Fruit fly (Drosophila melanogaster) whole organism, wandering third instar larva: ENCODE data around the gene CG10165.
A peak's percentile ranks its signal among the peaks of the same experiment; 100 is the strongest.

Experiments
- Abd-B ChIP-seq: fragments of >200 bp; optimal IDR thresholded peaks from 2 replicates; lab custom pipeline; 2017; ENCODE audit warnings: missing biosample characterization, missing genetic modification characterization
- CG32264 ChIP-seq: fragments of 200-800 bp; sonication (Bioruptor generic); optimal IDR thresholded peaks from 2 replicates; lab custom pipeline; 2016; ENCODE audit warnings: missing biosample characterization, missing genetic modification characterization
- CG9705 ChIP-seq: fragments of 200-800 bp; sonication (Bioruptor generic); optimal IDR thresholded peaks from 2 replicates; lab custom pipeline; 2018; ENCODE audit warnings: missing biosample characterization, mild to moderate bottlenecking, missing genetic modification characterization
- CrebA ChIP-seq: fragments of 200-800 bp; sonication (Bioruptor generic); optimal IDR thresholded peaks from 2 replicates; lab custom pipeline; 2016; ENCODE audit warnings: missing biosample characterization, mild to moderate bottlenecking, missing genetic modification characterization, borderline replicate concordance
- Dfd ChIP-seq: fragments of >200 bp; optimal IDR thresholded peaks from 2 replicates; lab custom pipeline; 2017; ENCODE audit warnings: missing biosample characterization, missing genetic modification characterization
- Dif ChIP-seq: fragments of 200-275, 200-300 bp; sonication (Bioruptor generic); optimal IDR thresholded peaks from 2 replicates; lab custom pipeline; 2018; ENCODE audit warnings: missing biosample characterization, missing genetic modification characterization; ENCODE audit not compliant: partially characterized antibody
- GATAd ChIP-seq: sonication (Bioruptor generic); optimal IDR thresholded peaks from 2 replicates; lab custom pipeline; 2016; ENCODE audit warnings: missing biosample characterization, missing genetic modification characterization
- HLH106 ChIP-seq: fragments of 200-800 bp; optimal IDR thresholded peaks from 3 replicates; lab custom pipeline; 2019; ENCODE audit warnings: missing biosample characterization, mild to moderate bottlenecking, missing genetic modification characterization, moderate library complexity
- Hnf4 ChIP-seq: fragments of 200-800 bp; sonication (Bioruptor generic); optimal IDR thresholded peaks from 2 replicates; lab custom pipeline; 2016; ENCODE audit warnings: missing biosample characterization, mild to moderate bottlenecking, missing genetic modification characterization
- Hr78 ChIP-seq: fragments of >200 bp; optimal IDR thresholded peaks from 2 replicates; lab custom pipeline; 2017; ENCODE audit warnings: missing biosample characterization, missing genetic modification characterization
- Hr83 ChIP-seq: fragments of 200-300 bp; sonication (Bioruptor generic); optimal IDR thresholded peaks from 2 replicates; lab custom pipeline; 2016; ENCODE audit warnings: missing biosample characterization, mild to moderate bottlenecking, missing genetic modification characterization, moderate library complexity; ENCODE audit not compliant: poor library complexity, severe bottlenecking
- Jra ChIP-seq: sonication (Bioruptor generic); optimal IDR thresholded peaks from 2 replicates; lab custom pipeline; 2016; ENCODE audit warnings: missing biosample characterization, missing genetic modification characterization
- Mio ChIP-seq: sonication (Bioruptor generic); optimal IDR thresholded peaks from 2 replicates; lab custom pipeline; 2016; ENCODE audit warnings: missing biosample characterization, missing genetic modification characterization
- Myc ChIP-seq: fragments of >200 bp; optimal IDR thresholded peaks from 2 replicates; lab custom pipeline; 2017
- N ChIP-seq: fragments of >200 bp; optimal IDR thresholded peaks from 2 replicates; lab custom pipeline; 2018; ENCODE audit warnings: missing biosample characterization, missing external identifiers, missing genetic modification characterization
- OdsH ChIP-seq: fragments of 200-800 bp; sonication (Bioruptor generic); optimal IDR thresholded peaks from 2 replicates; lab custom pipeline; 2016; ENCODE audit warnings: missing biosample characterization, mild to moderate bottlenecking, missing genetic modification characterization
- Rel ChIP-seq, 2 experiments: fragments of 200-800 bp; sonication (Bioruptor generic) in 1 of 2; optimal IDR thresholded peaks; 2 replicates in 1 of 2; 3 replicates in 1 of 2; lab custom pipeline; 2016 to 2019; ENCODE audit warnings: mild to moderate bottlenecking in 2 of 2, missing biosample characterization in 2 of 2, missing genetic modification characterization in 2 of 2, moderate library complexity in 1 of 2
- Sp1 ChIP-seq: fragments of 200-800 bp; sonication (Bioruptor generic); optimal IDR thresholded peaks from 3 replicates; lab custom pipeline; 2019; ENCODE audit warnings: missing biosample characterization, mild to moderate bottlenecking, missing genetic modification characterization, moderate library complexity
- Vsx2 ChIP-seq: fragments of 200-300, 225-300 bp; sonication (Bioruptor generic); optimal IDR thresholded peaks from 2 replicates; lab custom pipeline; 2018; ENCODE audit warnings: missing biosample characterization, missing genetic modification characterization; ENCODE audit not compliant: partially characterized antibody
- br ChIP-seq: fragments of 200-800 bp; sonication (Bioruptor generic); optimal IDR thresholded peaks from 2 replicates; lab custom pipeline; 2016; ENCODE audit warnings: missing biosample characterization, missing genetic modification characterization
- brk ChIP-seq: fragments of 200-800 bp; sonication (Bioruptor generic); optimal IDR thresholded peaks from 2 replicates; lab custom pipeline; 2016; ENCODE audit warnings: missing biosample characterization, mild to moderate bottlenecking, missing genetic modification characterization
- dl ChIP-seq, 2 experiments: fragments of 175-275, 200-275 bp in 1 of 2; fragments of 200-275 bp in 1 of 2; sonication (Bioruptor generic); optimal IDR thresholded peaks; lab custom pipeline; 2018; ENCODE audit warnings: mild to moderate bottlenecking in 2 of 2, missing biosample characterization in 2 of 2, missing genetic modification characterization in 2 of 2, moderate library complexity in 2 of 2; ENCODE audit not compliant: partially characterized antibody in 2 of 2, insufficient read depth in 1 of 2
- dmrt93B ChIP-seq: fragments of 200-800 bp; sonication (Bioruptor generic); optimal IDR thresholded peaks from 2 replicates; lab custom pipeline; 2018; ENCODE audit warnings: missing biosample characterization, mild to moderate bottlenecking, missing genetic modification characterization
- dsf ChIP-seq: sonication (Bioruptor generic); optimal IDR thresholded peaks from 2 replicates; lab custom pipeline; 2016; ENCODE audit warnings: missing biosample characterization, missing genetic modification characterization, borderline replicate concordance
- ey ChIP-seq: fragments of 200-800 bp; sonication (Bioruptor generic); optimal IDR thresholded peaks from 2 replicates; lab custom pipeline; 2016; ENCODE audit warnings: missing biosample characterization, missing genetic modification characterization
- foxo ChIP-seq, 2 experiments: fragments of 200-800 bp; sonication (Bioruptor generic); optimal IDR thresholded peaks; 2 replicates in 1 of 2; 3 replicates in 1 of 2; lab custom pipeline; 2016 to 2017; ENCODE audit warnings: missing biosample characterization in 2 of 2, missing genetic modification characterization in 2 of 2
- fru ChIP-seq: fragments of 200-800 bp; sonication (Bioruptor generic); optimal IDR thresholded peaks from 3 replicates; lab custom pipeline; 2016; ENCODE audit warnings: missing biosample characterization, mild to moderate bottlenecking, missing genetic modification characterization
- h ChIP-seq: fragments of 200-800 bp; sonication (Bioruptor generic); optimal IDR thresholded peaks from 3 replicates; lab custom pipeline; 2016; ENCODE audit warnings: missing biosample characterization, mild to moderate bottlenecking, missing genetic modification characterization
- jim ChIP-seq: fragments of 175-275, 200-325 bp; sonication (Bioruptor generic); optimal IDR thresholded peaks from 2 replicates; lab custom pipeline; 2016; ENCODE audit warnings: missing biosample characterization, mild to moderate bottlenecking, missing genetic modification characterization
- lola ChIP-seq: fragments of >200 bp; optimal IDR thresholded peaks from 2 replicates; lab custom pipeline; 2017; ENCODE audit warnings: missing biosample characterization, missing genetic modification characterization
- pan ChIP-seq: fragments of >200 bp; optimal IDR thresholded peaks from 2 replicates; lab custom pipeline; 2017
- psq ChIP-seq: fragments of 200-800 bp; sonication (Bioruptor generic); optimal IDR thresholded peaks from 3 replicates; lab custom pipeline; 2017; ENCODE audit warnings: missing biosample characterization, mild to moderate bottlenecking, missing genetic modification characterization, moderate library complexity
- rgr ChIP-seq: fragments of 200-800 bp; sonication (Bioruptor generic); optimal IDR thresholded peaks from 3 replicates; lab custom pipeline; 2016; ENCODE audit warnings: missing biosample characterization, mild to moderate bottlenecking, missing genetic modification characterization
- sage ChIP-seq: fragments of 200-800 bp; sonication (Bioruptor generic); optimal IDR thresholded peaks from 2 replicates; lab custom pipeline; 2016; ENCODE audit warnings: missing biosample characterization, mild to moderate bottlenecking, missing genetic modification characterization
- sv ChIP-seq: fragments of 200-800 bp; sonication (Bioruptor generic); optimal IDR thresholded peaks from 3 replicates; lab custom pipeline; 2016; ENCODE audit warnings: missing biosample characterization, missing genetic modification characterization
- tai ChIP-seq: sonication (Bioruptor generic); optimal IDR thresholded peaks from 2 replicates; lab custom pipeline; 2016; ENCODE audit warnings: missing biosample characterization, missing genetic modification characterization
- usp ChIP-seq: fragments of >200 bp; optimal IDR thresholded peaks from 2 replicates; lab custom pipeline; 2017; ENCODE audit warnings: missing biosample characterization, missing genetic modification characterization
- woc ChIP-seq: sonication (Bioruptor generic); optimal IDR thresholded peaks from 2 replicates; lab custom pipeline; 2016; ENCODE audit warnings: missing biosample characterization, mild to moderate bottlenecking, missing genetic modification characterization

Gene CG10165

dm6 chr2L:19530092-19530491 is at the start of gene CG10165:
Gene CG10165 (minus strand): TSS chr2L:19530305.
- TF ChIP-seq usp (GFP tag; lab: Kevin White, UChicago) (no peak), h (GFP tag; lab: Kevin White, UChicago) (peak; percentile 37), fru (GFP tag; lab: Kevin White, UChicago) (peak; percentile 91), Hr83 (GFP tag; lab: Kevin White, UChicago) (peak; percentile 26)

- no peak for TF ChIP-seq CG32264
- TF ChIP-seq woc (GFP tag; lab: Kevin White, UChicago), result peak; percentile 61
- TF ChIP-seq dsf, result peak; percentile 44
- TF ChIP-seq rgr (GFP tag; lab: Kevin White, UChicago), result peak; percentile 48
- peak; percentile 23 for TF ChIP-seq ey
- no peak for TF ChIP-seq GATAd (GFP tag; lab: Kevin White, UChicago)
- TF ChIP-seq tai, result no peak
- no peak for TF ChIP-seq jim (GFP tag; lab: Kevin White, UChicago)
- no peak for TF ChIP-seq Dif
- no peak for TF ChIP-seq usp (GFP tag; lab: Kevin White, UChicago)
- no peak for TF ChIP-seq Mio
- TF ChIP-seq HLH106, result peak; percentile 72
- TF ChIP-seq CG9705, result peak; percentile 3
- TF ChIP-seq foxo (GFP tag; optimal IDR thresholded peaks at IDR 0.05; lab: Kevin White, UChicago), result peak in 1 of 2 experiments; percentile 69
- no peak for TF ChIP-seq dl (GFP tag; optimal IDR thresholded peaks at IDR 0.05; lab: Kevin White, UChicago; ENCODE audit: insufficient read depth in 1 of 2, partially characterized antibody in 2 of 2)
- no peak for TF ChIP-seq pan (lab: Kevin White, UChicago)
- TF ChIP-seq Hr83 (GFP tag; lab: Kevin White, UChicago), result peak; percentile 39
- TF ChIP-seq N (GFP tag; lab: Kevin White, UChicago), result no peak
- TF ChIP-seq Jra (GFP tag; lab: Kevin White, UChicago), result peak; percentile 2
- no peak for TF ChIP-seq Vsx2 (GFP tag; lab: Kevin White, UChicago)
- TF ChIP-seq Sp1 (GFP tag; lab: Kevin White, UChicago), result peak; percentile 41
- no peak for TF ChIP-seq Dfd (GFP tag; lab: Kevin White, UChicago)
- no peak for TF ChIP-seq Abd-B (GFP tag; lab: Kevin White, UChicago)
- TF ChIP-seq lola, result no peak
- TF ChIP-seq brk (GFP tag; lab: Kevin White, UChicago), result no peak
- TF ChIP-seq h (GFP tag; lab: Kevin White, UChicago), result peak; percentile 60
- TF ChIP-seq OdsH (GFP tag; lab: Kevin White, UChicago), result peak; percentile 16
- no peak for TF ChIP-seq sage (GFP tag; lab: Kevin White, UChicago)
- no peak for TF ChIP-seq Rel (GFP tag; optimal IDR thresholded peaks at IDR 0.05; lab: Kevin White, UChicago)
- TF ChIP-seq Rel (tag; optimal IDR thresholded peaks at IDR 0.05; lab: Kevin White, UChicago), result no peak
- TF ChIP-seq sv (GFP tag; lab: Kevin White, UChicago), result no peak
- no peak for TF ChIP-seq Hnf4
- no peak for TF ChIP-seq CrebA (GFP tag; lab: Kevin White, UChicago)
- TF ChIP-seq Myc, result peak; percentile 75
- TF ChIP-seq psq (GFP tag; lab: Kevin White, UChicago), result peak; percentile 36
- TF ChIP-seq fru (GFP tag; lab: Kevin White, UChicago), result no peak
- no peak for TF ChIP-seq br (GFP tag; lab: Kevin White, UChicago)
- TF ChIP-seq Hr78 (GFP tag; lab: Kevin White, UChicago), result no peak
- peak; percentile 20 for TF ChIP-seq dmrt93B (GFP tag; lab: Kevin White, UChicago)
Measured at dm6 chr2L:19577187-19577765, 47.2 kb upstream of the CG10165 start, which contains the start of the genes spi and msb1l. Gene spi (minus strand): TSS chr2L:19577315. Gene msb1l (plus strand): TSS chr2L:19577701.
